Worm (Caenorhabditis elegans) whole organism, late embryonic: Measurements from ENCODE around the gene cdh-3.

Experiments
- T23F11.4 ChIP-seq: fragments of 200-800 bp; sonication (Bioruptor generic); optimal IDR thresholded peaks from 2 replicates; lab custom pipeline; 2018; ENCODE audit warnings: mild to moderate bottlenecking, missing genetic modification characterization, missing compliant biosample characterization
- ahr-1 ChIP-seq: sonication (generic microtip); optimal IDR thresholded peaks from 2 replicates; lab custom pipeline; 2016; ENCODE audit warnings: missing genetic modification characterization, missing compliant biosample characterization
- dve-1 ChIP-seq: sonication (generic microtip); optimal IDR thresholded peaks from 2 replicates; lab custom pipeline; 2017; ENCODE audit warnings: antibody characterized with exemption, mild to moderate bottlenecking, missing genetic modification characterization, missing compliant biosample characterization
- fkh-10 ChIP-seq: fragments of 150-350 bp; optimal IDR thresholded peaks from 2 replicates; lab custom pipeline; 2014; ENCODE audit warnings: missing biosample characterization, missing genetic modification reagents, missing genetic modification characterization
- gmeb-2 ChIP-seq: sonication (generic microtip); optimal IDR thresholded peaks from 2 replicates; lab custom pipeline; 2016; ENCODE audit warnings: missing genetic modification characterization, inconsistent platforms, missing compliant biosample characterization
- lim-6 ChIP-seq: sonication (generic microtip); optimal IDR thresholded peaks from 2 replicates; lab custom pipeline; 2016; ENCODE audit warnings: missing genetic modification characterization, missing compliant biosample characterization
- nfya-1 ChIP-seq: sonication (generic microtip); optimal IDR thresholded peaks from 2 replicates; lab custom pipeline; 2017; ENCODE audit warnings: missing genetic modification characterization, mild to moderate bottlenecking, missing compliant biosample characterization, antibody characterized with exemption, moderate library complexity
- pha-4 ChIP-seq: fragments of 150-350 bp; optimal IDR thresholded peaks from 2 replicates; lab custom pipeline; 2018; ENCODE audit warnings: missing biosample characterization, missing genetic modification reagents, missing genetic modification characterization
- pqm-1 ChIP-seq: sonication (generic microtip); optimal IDR thresholded peaks from 2 replicates; lab custom pipeline; 2016; ENCODE audit warnings: missing genetic modification characterization, missing compliant biosample characterization
- pros-1 ChIP-seq: fragments of 150-350 bp; optimal IDR thresholded peaks from 2 replicates; lab custom pipeline; 2014; ENCODE audit warnings: missing biosample characterization, missing genetic modification reagents, missing genetic modification characterization
- ref-2 ChIP-seq: sonication (generic microtip); optimal IDR thresholded peaks from 2 replicates; lab custom pipeline; 2016; ENCODE audit warnings: missing genetic modification characterization, missing compliant biosample characterization
- rnt-1 ChIP-seq: sonication (generic microtip); optimal IDR thresholded peaks from 2 replicates; lab custom pipeline; 2016; ENCODE audit warnings: missing genetic modification characterization, missing compliant biosample characterization
- sox-2 ChIP-seq: fragments of 200-800 bp; sonication (Bioruptor generic); IDR thresholded peaks from 2 replicates; pipeline ENCODE4 v1.3.6; 2022; ENCODE audit warnings: missing genetic modification reagents, missing genetic modification characterization, missing compliant biosample characterization

ce11 chrIII:7692287-7692686, 62.0 kb downstream of the cdh-3 start:
- TF ChIP-seq fkh-10 (GFP tag; lab: Kevin White, UChicago), result no peak
- TF ChIP-seq nfya-1 (tag; lab: Kevin White, UChicago), result no peak
- no peak for TF ChIP-seq pha-4
- TF ChIP-seq pqm-1 (tag; lab: Kevin White, UChicago), result no peak
- TF ChIP-seq gmeb-2 (tag; lab: Kevin White, UChicago), result no peak
- no peak for TF ChIP-seq pros-1 (tag; lab: Kevin White, UChicago)
- no peak for TF ChIP-seq rnt-1 (tag; lab: Kevin White, UChicago)
- TF ChIP-seq ref-2 (tag; lab: Kevin White, UChicago), result no peak
- TF ChIP-seq T23F11.4 (GFP tag; lab: Kevin White, UChicago), result no peak
- TF ChIP-seq ahr-1 (tag; lab: Kevin White, UChicago), result no peak
- no peak for TF ChIP-seq sox-2 (GFP tag; lab: Robert Waterston, UW)
- TF ChIP-seq lim-6 (tag; lab: Kevin White, UChicago), result no peak
- no peak for TF ChIP-seq dve-1 (tag; lab: Kevin White, UChicago)
